Worm (Caenorhabditis elegans) whole organism, L2 larva: ENCODE data around the gene M60.4.

Source experiments
- C34F6.9 ChIP-seq: fragments of 150-350 bp; optimal IDR thresholded peaks from 2 replicates; lab custom pipeline; 2014; ENCODE audit warnings: missing biosample characterization, missing genetic modification characterization
- F13H6.1 ChIP-seq: sonication (generic microtip); optimal IDR thresholded peaks from 2 replicates; lab custom pipeline; 2016; ENCODE audit warnings: missing genetic modification characterization, missing compliant biosample characterization
- R02D3.7 ChIP-seq: fragments of 150-350 bp; optimal IDR thresholded peaks from 2 replicates; lab custom pipeline; 2014; ENCODE audit warnings: missing biosample characterization, missing genetic modification characterization
- Y55F3AM.14 ChIP-seq: fragments of 200-800 bp; sonication (Bioruptor generic); optimal IDR thresholded peaks from 2 replicates; lab custom pipeline; 2018; ENCODE audit warnings: mild to moderate bottlenecking, missing genetic modification characterization, missing compliant biosample characterization
- ZK546.5 ChIP-seq: sonication (generic microtip); optimal IDR thresholded peaks from 2 replicates; lab custom pipeline; 2017; ENCODE audit warnings: missing biosample characterization, missing genetic modification characterization
- alr-1 ChIP-seq: fragments of 150-350 bp; optimal IDR thresholded peaks from 2 replicates; lab custom pipeline; 2014; ENCODE audit warnings: missing biosample characterization, missing genetic modification characterization
- aly-2 ChIP-seq: fragments of 150-350 bp; optimal IDR thresholded peaks from 2 replicates; lab custom pipeline; 2014; ENCODE audit warnings: missing biosample characterization, missing genetic modification characterization
- ama-1 ChIP-seq: fragments of 150-350 bp; optimal IDR thresholded peaks from 2 replicates; lab custom pipeline; 2018; ENCODE audit warnings: inconsistent platforms
- blmp-1 ChIP-seq: sonication (generic microtip); optimal IDR thresholded peaks from 2 replicates; lab custom pipeline; 2017; ENCODE audit warnings: missing genetic modification characterization, mild to moderate bottlenecking, missing compliant biosample characterization, antibody characterized with exemption, moderate library complexity; ENCODE audit not compliant: insufficient read depth
- ceh-16 ChIP-seq: fragments of 150-350 bp; optimal IDR thresholded peaks from 2 replicates; lab custom pipeline; 2014; ENCODE audit warnings: missing biosample characterization, missing genetic modification characterization
- ceh-82 ChIP-seq: fragments of 150-350 bp; optimal IDR thresholded peaks from 2 replicates; lab custom pipeline; 2014; ENCODE audit warnings: missing biosample characterization, missing genetic modification characterization
- crh-2 ChIP-seq: sonication (generic microtip); optimal IDR thresholded peaks from 2 replicates; lab custom pipeline; 2017; ENCODE audit warnings: missing biosample characterization, missing genetic modification characterization
- dmd-4 ChIP-seq: sonication (generic microtip); optimal IDR thresholded peaks from 2 replicates; lab custom pipeline; 2017; ENCODE audit warnings: missing biosample characterization, missing genetic modification characterization
- egl-27 ChIP-seq: sonication (generic microtip); optimal IDR thresholded peaks from 3 replicates; lab custom pipeline; 2017; ENCODE audit warnings: missing biosample characterization, missing genetic modification reagents, missing genetic modification characterization
- elt-1 ChIP-seq: fragments of 150-350 bp; optimal IDR thresholded peaks from 2 replicates; lab custom pipeline; 2014; ENCODE audit warnings: missing biosample characterization, missing genetic modification characterization
- elt-3 ChIP-seq: sonication (generic microtip); optimal IDR thresholded peaks from 2 replicates; lab custom pipeline; 2017; ENCODE audit warnings: missing biosample characterization, missing genetic modification characterization
- fos-1 ChIP-seq: fragments of 150-350 bp; optimal IDR thresholded peaks from 2 replicates; lab custom pipeline; 2014; ENCODE audit warnings: missing biosample characterization, missing genetic modification characterization
- gmeb-1 ChIP-seq: fragments of 150-350 bp; optimal IDR thresholded peaks from 2 replicates; lab custom pipeline; 2014; ENCODE audit warnings: missing biosample characterization, missing genetic modification characterization
- lin-11 ChIP-seq: fragments of 150-350 bp; sonication (generic microtip); optimal IDR thresholded peaks from 2 replicates; lab custom pipeline; 2014; ENCODE audit warnings: missing biosample characterization, missing genetic modification characterization, inconsistent platforms, mixed read lengths
- lin-13 ChIP-seq: fragments of 150-350 bp; optimal IDR thresholded peaks from 2 replicates; lab custom pipeline; 2014; ENCODE audit warnings: missing biosample characterization, missing genetic modification reagents, missing genetic modification characterization
- lin-39 ChIP-seq: fragments of 150-350 bp; optimal IDR thresholded peaks from 2 replicates; lab custom pipeline; 2014; ENCODE audit warnings: missing biosample characterization, missing genetic modification reagents, missing genetic modification characterization
- lsy-2 ChIP-seq, 2 experiments: fragments of 150-350 bp in 1 of 2; sonication (generic microtip) in 1 of 2; optimal IDR thresholded peaks; 2 replicates each; lab custom pipeline; 2014 to 2017; ENCODE audit warnings: missing biosample characterization in 2 of 2, missing genetic modification characterization in 2 of 2
- mab-5 ChIP-seq: fragments of 150-350 bp; optimal IDR thresholded peaks from 2 replicates; lab custom pipeline; 2014; ENCODE audit warnings: missing biosample characterization, missing genetic modification characterization
- mbf-1 ChIP-seq: sonication (generic microtip); optimal IDR thresholded peaks from 2 replicates; lab custom pipeline; 2017; ENCODE audit warnings: missing biosample characterization, missing genetic modification characterization
- mdl-1 ChIP-seq, 2 experiments: fragments of 150-350 bp in 1 of 2; sonication (generic microtip) in 1 of 2; optimal IDR thresholded peaks; 2 replicates each; lab custom pipeline; 2017; ENCODE audit warnings: missing biosample characterization in 2 of 2, missing genetic modification characterization in 2 of 2
- nhr-10 ChIP-seq: sonication (generic microtip); optimal IDR thresholded peaks from 2 replicates; lab custom pipeline; 2017; ENCODE audit warnings: missing biosample characterization, missing genetic modification characterization
- nhr-11 ChIP-seq: fragments of 150-350 bp; optimal IDR thresholded peaks from 2 replicates; lab custom pipeline; 2014; ENCODE audit warnings: missing biosample characterization, missing genetic modification characterization
- nhr-12 ChIP-seq: fragments of 150-350 bp; optimal IDR thresholded peaks from 2 replicates; lab custom pipeline; 2014; ENCODE audit warnings: missing biosample characterization, missing genetic modification characterization
- nhr-129 ChIP-seq: fragments of 150-350 bp; optimal IDR thresholded peaks from 2 replicates; lab custom pipeline; 2014; ENCODE audit warnings: missing biosample characterization, missing genetic modification characterization
- nhr-21 ChIP-seq: fragments of 150-350 bp; optimal IDR thresholded peaks from 2 replicates; lab custom pipeline; 2014; ENCODE audit warnings: missing biosample characterization, missing genetic modification characterization
- nhr-23 ChIP-seq: fragments of 150-350 bp; optimal IDR thresholded peaks from 2 replicates; lab custom pipeline; 2014; ENCODE audit warnings: missing biosample characterization, missing genetic modification reagents, missing genetic modification characterization
- nhr-237 ChIP-seq: fragments of 150-350 bp; optimal IDR thresholded peaks from 2 replicates; lab custom pipeline; 2014; ENCODE audit warnings: missing biosample characterization, missing genetic modification characterization
- nhr-25 ChIP-seq: fragments of 150-350 bp; sonication (generic microtip); optimal IDR thresholded peaks from 3 replicates; lab custom pipeline; 2014; ENCODE audit warnings: missing biosample characterization, missing genetic modification characterization
- nhr-6 ChIP-seq: fragments of 150-350 bp; optimal IDR thresholded peaks from 2 replicates; lab custom pipeline; 2014; ENCODE audit warnings: missing biosample characterization, missing genetic modification characterization
- nhr-77 ChIP-seq: fragments of 150-350 bp; optimal IDR thresholded peaks from 2 replicates; lab custom pipeline; 2014; ENCODE audit warnings: missing biosample characterization, missing genetic modification characterization
- peb-1 ChIP-seq: fragments of 150-350 bp; optimal IDR thresholded peaks from 2 replicates; lab custom pipeline; 2014; ENCODE audit warnings: missing biosample characterization, missing genetic modification characterization
- sem-4 ChIP-seq: fragments of 150-350 bp; optimal IDR thresholded peaks from 2 replicates; lab custom pipeline; 2014; ENCODE audit warnings: missing biosample characterization, missing genetic modification reagents, missing genetic modification characterization
- skn-1 ChIP-seq: sonication (generic microtip); optimal IDR thresholded peaks from 2 replicates; lab custom pipeline; 2017; ENCODE audit warnings: missing biosample characterization, missing genetic modification characterization
- sma-3 ChIP-seq: sonication (generic microtip); optimal IDR thresholded peaks from 2 replicates; lab custom pipeline; 2016; ENCODE audit warnings: missing genetic modification reagents, missing genetic modification characterization, missing compliant biosample characterization
- sma-9 ChIP-seq, 2 experiments: fragments of 150-350 bp in 1 of 2; sonication (generic microtip) in 1 of 2; optimal IDR thresholded peaks; 2 replicates each; lab custom pipeline; 2014 to 2016; ENCODE audit warnings: missing genetic modification characterization in 2 of 2, mild to moderate bottlenecking in 1 of 2, missing biosample characterization in 1 of 2, missing compliant biosample characterization in 1 of 2, missing genetic modification reagents in 1 of 2, moderate library complexity in 1 of 2
- snpc-4 ChIP-seq: fragments of 150-350 bp; optimal IDR thresholded peaks from 2 replicates; lab custom pipeline; 2014; ENCODE audit warnings: missing biosample characterization, missing genetic modification characterization
- unc-39 ChIP-seq: fragments of 150-350 bp; optimal IDR thresholded peaks from 2 replicates; lab custom pipeline; 2014; ENCODE audit warnings: missing biosample characterization, missing genetic modification characterization
- unc-55 ChIP-seq: fragments of 150-350 bp; sonication (generic microtip); optimal IDR thresholded peaks from 3 replicates; lab custom pipeline; 2014; ENCODE audit warnings: missing biosample characterization, missing genetic modification reagents, missing genetic modification characterization
- unc-62 ChIP-seq: fragments of 150-350 bp; optimal IDR thresholded peaks from 2 replicates; lab custom pipeline; 2014; ENCODE audit warnings: missing biosample characterization, missing genetic modification reagents, missing genetic modification characterization
- zag-1 ChIP-seq: fragments of 150-350 bp; optimal IDR thresholded peaks from 2 replicates; lab custom pipeline; 2014; ENCODE audit warnings: missing biosample characterization, missing genetic modification characterization
- ztf-1 ChIP-seq: fragments of 200-800 bp; sonication (Bioruptor generic); conservative IDR thresholded peaks from 2 replicates; pipeline ENCODE4 v1.3.6; 2022; ENCODE audit warnings: missing genetic modification characterization, missing compliant biosample characterization
- ztf-11 ChIP-seq: sonication (generic microtip); optimal IDR thresholded peaks from 2 replicates; lab custom pipeline; 2017; ENCODE audit warnings: missing biosample characterization, missing genetic modification characterization
- ztf-4 ChIP-seq: fragments of 150-350 bp; optimal IDR thresholded peaks from 2 replicates; lab custom pipeline; 2014; ENCODE audit warnings: missing biosample characterization, missing genetic modification characterization

Gene M60.4

ce11 chrX:8246126-8246525 lies 10.0 kb upstream of the M60.4 start, which contains the start of gene kqt-2:
kqt-2 (minus strand) TSS chrX:8246369.
- TF ChIP-seq fos-1 = peak; percentile 69
- no peak for TF ChIP-seq blmp-1 (tag; lab: Kevin White, UChicago)
- TF ChIP-seq lin-13 (GFP tag; lab: Kevin White, UChicago) = no peak
- no peak for TF ChIP-seq peb-1 (tag; lab: Kevin White, UChicago)
- TF ChIP-seq crh-2 = peak; percentile 32
- no peak for TF ChIP-seq nhr-6 (tag; lab: Kevin White, UChicago)
- TF ChIP-seq, all 48 proteins: peak for 2

- TF ChIP-seq nhr-129 (tag; lab: Kevin White, UChicago) (no peak), crh-2 (peak; percentile 45), nhr-237 (tag; lab: Kevin White, UChicago) (no peak), lin-39 (tag; lab: Kevin White, UChicago) (no peak), zag-1 (tag; lab: Kevin White, UChicago) (no peak), fos-1 (peak; percentile 73), elt-3 (tag; lab: Kevin White, UChicago) (no peak), ceh-16 (tag; lab: Kevin White, UChicago) (no peak), nhr-77 (tag; lab: Kevin White, UChicago) (no peak), unc-39 (tag; lab: Kevin White, UChicago) (no peak), ztf-11 (tag; lab: Kevin White, UChicago) (no peak), nhr-6 (tag; lab: Kevin White, UChicago) (no peak), nhr-25 (tag; lab: Kevin White, UChicago) (no peak), nhr-21 (no peak), lsy-2 (tag; optimal IDR thresholded peaks at IDR 0.05; lab: Kevin White, UChicago) (no peak), egl-27 (no peak), aly-2 (no peak), R02D3.7 (tag; lab: Kevin White, UChicago) (no peak), ztf-4 (tag; lab: Kevin White, UChicago) (no peak), nhr-23 (tag; lab: Kevin White, UChicago) (no peak), ama-1 (no peak), alr-1 (tag; lab: Kevin White, UChicago) (no peak), unc-62 (GFP tag; lab: Kevin White, UChicago) (no peak), snpc-4 (tag; lab: Kevin White, UChicago) (no peak), mbf-1 (no peak), skn-1 (tag; lab: Kevin White, UChicago) (peak; percentile 47), ztf-1 (GFP tag; lab: Robert Waterston, UW) (no peak), sem-4 (tag; lab: Kevin White, UChicago) (no peak), ZK546.5 (tag; lab: Kevin White, UChicago) (no peak), mdl-1 (tag; optimal IDR thresholded peaks at IDR 0.05; lab: Kevin White, UChicago) (peak in 1 of 2 experiments; percentile 52), peb-1 (tag; lab: Kevin White, UChicago) (no peak), ceh-82 (tag; lab: Kevin White, UChicago) (no peak), blmp-1 (tag; lab: Kevin White, UChicago) (no peak), nhr-10 (no peak), gmeb-1 (tag; lab: Kevin White, UChicago) (peak; percentile 54), nhr-12 (tag; lab: Kevin White, UChicago) (no peak), sma-3 (GFP tag; lab: Kevin White, UChicago) (peak; percentile 22), sma-9 (GFP tag; optimal IDR thresholded peaks at IDR 0.05; lab: Kevin White, UChicago) (peak; percentile 82), sma-9 (tag; optimal IDR thresholded peaks at IDR 0.05; lab: Kevin White, UChicago) (no peak), elt-1 (no peak), unc-55 (GFP tag; lab: Kevin White, UChicago) (no peak), Y55F3AM.14 (no peak), mab-5 (tag; lab: Kevin White, UChicago) (no peak), dmd-4 (tag; lab: Kevin White, UChicago) (no peak), lin-11 (no peak), C34F6.9 (tag; lab: Kevin White, UChicago) (no peak), lin-13 (GFP tag; lab: Kevin White, UChicago) (no peak), nhr-11 (tag; lab: Kevin White, UChicago) (no peak), F13H6.1 (tag; lab: Kevin White, UChicago) (no peak)
- TF ChIP-seq, all 48 proteins: peak for 7
Measured at ce11 chrX:8243116-8243515, 7.0 kb upstream of the M60.4 start.
